Fruit fly (Drosophila melanogaster) whole organism, embryonic: ENCODE measurements around the gene Trs20.

Source experiments
- Bteb2 ChIP-seq: fragments of 200-800 bp; sonication (Bioruptor generic); optimal IDR thresholded peaks from 2 replicates; lab custom pipeline; 2016; ENCODE audit warnings: missing biosample characterization, missing genetic modification characterization
- CG1024 ChIP-seq: fragments of 200-800 bp; sonication (Bioruptor generic); IDR thresholded peaks from 2 replicates; pipeline ENCODE4 v1.3.6; 2022; ENCODE audit warnings: missing biosample characterization, missing genetic modification characterization
- CG11695 ChIP-seq: fragments of 200-800 bp; sonication (Bioruptor generic); IDR thresholded peaks from 3 replicates; pipeline ENCODE4 v1.3.6; 2022; ENCODE audit warnings: missing biosample characterization, missing genetic modification characterization
- CG12299 ChIP-seq: fragments of 200-800 bp; sonication (Bioruptor generic); optimal IDR thresholded peaks from 2 replicates; lab custom pipeline; 2018; ENCODE audit warnings: missing biosample characterization, mild to moderate bottlenecking, missing genetic modification characterization
- CG14965 ChIP-seq: fragments of 200-800 bp; sonication (Bioruptor generic); optimal IDR thresholded peaks from 2 replicates; lab custom pipeline; 2016; ENCODE audit warnings: missing biosample characterization, missing genetic modification characterization, borderline replicate concordance
- CG16813 ChIP-seq: fragments of 200-800 bp; sonication (Bioruptor generic); IDR thresholded peaks from 3 replicates; pipeline ENCODE4 v1.3.6; 2022; ENCODE audit warnings: missing biosample characterization, missing genetic modification characterization; ENCODE audit not compliant: partially characterized antibody
- CG2129 ChIP-seq: fragments of 200-800 bp; sonication (Bioruptor generic); IDR thresholded peaks from 2 replicates; pipeline ENCODE4 v1.3.6; 2022; ENCODE audit warnings: missing biosample characterization, missing genetic modification characterization; ENCODE audit not compliant: partially characterized antibody
- CG2889 ChIP-seq: fragments of 200-800 bp; sonication (Bioruptor generic); IDR thresholded peaks from 3 replicates; pipeline ENCODE4 v1.3.6; 2022; ENCODE audit warnings: missing biosample characterization, missing genetic modification characterization
- CG30431 ChIP-seq: fragments of 200-800 bp; sonication (Bioruptor generic); optimal IDR thresholded peaks from 2 replicates; lab custom pipeline; 2017; ENCODE audit warnings: missing biosample characterization, missing genetic modification characterization
- CG3163 ChIP-seq: fragments of 200-800 bp; sonication (Bioruptor generic); optimal IDR thresholded peaks from 3 replicates; lab custom pipeline; 2016; ENCODE audit warnings: missing biosample characterization, missing genetic modification characterization
- CG32532 ChIP-seq: fragments of 200-800 bp; sonication (Bioruptor generic); IDR thresholded peaks from 2 replicates; pipeline ENCODE4 v1.3.6; 2022; ENCODE audit warnings: missing biosample characterization, missing genetic modification characterization
- CG3407 ChIP-seq: fragments of 200-800 bp; sonication (Bioruptor generic); optimal IDR thresholded peaks from 2 replicates; lab custom pipeline; 2018; ENCODE audit warnings: missing biosample characterization, mild to moderate bottlenecking, missing genetic modification characterization
- CG34224 ChIP-seq: fragments of 200-800 bp; sonication (Bioruptor generic); IDR thresholded peaks from 3 replicates; pipeline ENCODE4 v1.3.6; 2022; ENCODE audit warnings: missing biosample characterization, missing genetic modification characterization; ENCODE audit not compliant: partially characterized antibody
- CG3847 ChIP-seq: fragments of 200-800 bp; sonication (Bioruptor generic); IDR thresholded peaks from 2 replicates; pipeline ENCODE4 v1.3.6; 2022; ENCODE audit warnings: missing biosample characterization, missing genetic modification characterization
- CG4820 ChIP-seq: fragments of 200-800 bp; sonication (Bioruptor generic); optimal IDR thresholded peaks from 3 replicates; lab custom pipeline; 2016; ENCODE audit warnings: missing biosample characterization, missing genetic modification characterization
- CG5953 ChIP-seq: fragments of 200-800 bp; sonication (Bioruptor generic); IDR thresholded peaks from 2 replicates; pipeline ENCODE4 v1.3.6; 2022; ENCODE audit warnings: missing biosample characterization, missing genetic modification characterization
- CG6689 ChIP-seq: fragments of 200-800 bp; sonication (Bioruptor generic); IDR thresholded peaks from 2 replicates; pipeline ENCODE4 v1.3.6; 2022; ENCODE audit warnings: missing biosample characterization, missing genetic modification characterization
- CG6791 ChIP-seq: fragments of 200-800 bp; sonication (Bioruptor generic); IDR thresholded peaks from 3 replicates; pipeline ENCODE4 v1.3.6; 2022; ENCODE audit warnings: missing biosample characterization, missing genetic modification characterization; ENCODE audit not compliant: partially characterized antibody
- D19A ChIP-seq: fragments of 200-800 bp; optimal IDR thresholded peaks from 3 replicates; lab custom pipeline; 2019; ENCODE audit warnings: missing biosample characterization, mild to moderate bottlenecking, missing genetic modification characterization, moderate library complexity
- Dfd ChIP-seq, 2 experiments: fragments of >200 bp; optimal IDR thresholded peaks; 2 replicates each; lab custom pipeline; 2017; ENCODE audit warnings: missing biosample characterization in 2 of 2, missing genetic modification characterization in 2 of 2
- Drgx ChIP-seq: fragments of 200-800 bp; sonication (Bioruptor generic); IDR thresholded peaks from 2 replicates; pipeline ENCODE4 v1.3.6; 2022; ENCODE audit warnings: missing biosample characterization, missing genetic modification characterization
- Fer1 ChIP-seq: fragments of 200-800 bp; sonication (Bioruptor generic); optimal IDR thresholded peaks from 2 replicates; lab custom pipeline; 2017; ENCODE audit warnings: missing biosample characterization, mild to moderate bottlenecking, missing genetic modification characterization
- HLH4C ChIP-seq: fragments of 200-800 bp; sonication (Bioruptor generic); IDR thresholded peaks from 3 replicates; pipeline ENCODE4 v1.3.6; 2022; ENCODE audit warnings: missing biosample characterization, missing genetic modification characterization; ENCODE audit not compliant: partially characterized antibody
- Kr ChIP-seq: fragments of 200-800 bp; sonication (Bioruptor generic); optimal IDR thresholded peaks from 2 replicates; lab custom pipeline; 2017; ENCODE audit warnings: missing biosample characterization, mild to moderate bottlenecking, missing genetic modification characterization
- Myb ChIP-seq: fragments of 200-800 bp; sonication (Bioruptor generic); optimal IDR thresholded peaks from 2 replicates; lab custom pipeline; 2016; ENCODE audit warnings: missing biosample characterization, missing genetic modification characterization
- NFAT ChIP-seq: fragments of 200-800 bp; sonication (Bioruptor generic); IDR thresholded peaks from 2 replicates; pipeline ENCODE4 v1.3.6; 2022; ENCODE audit warnings: missing biosample characterization, missing genetic modification characterization
- NK7.1 ChIP-seq: fragments of 200-800 bp; sonication (Bioruptor generic); optimal IDR thresholded peaks from 3 replicates; lab custom pipeline; 2016; ENCODE audit warnings: missing biosample characterization, missing genetic modification characterization
- Nf-YA ChIP-seq: fragments of 200-800 bp; sonication (Bioruptor generic); IDR thresholded peaks from 2 replicates; pipeline ENCODE4 v1.3.6; 2022; ENCODE audit warnings: missing biosample characterization, missing genetic modification characterization
- Nf-YB ChIP-seq: fragments of 200-800 bp; sonication (Bioruptor generic); optimal IDR thresholded peaks from 3 replicates; lab custom pipeline; 2019; ENCODE audit warnings: missing biosample characterization, mild to moderate bottlenecking, missing genetic modification characterization, moderate library complexity
- Opbp ChIP-seq: fragments of 200-800 bp; sonication (Bioruptor generic); IDR thresholded peaks from 3 replicates; pipeline ENCODE4 v1.3.6; 2022; ENCODE audit warnings: missing biosample characterization, missing genetic modification characterization; ENCODE audit not compliant: partially characterized antibody
- Optix ChIP-seq: fragments of 200-800 bp; sonication (Bioruptor generic); IDR thresholded peaks from 3 replicates; pipeline ENCODE4 v1.3.6; 2022; ENCODE audit warnings: missing biosample characterization, missing genetic modification characterization
- Sox102F ChIP-seq: fragments of 200-800 bp; sonication (Bioruptor generic); optimal IDR thresholded peaks from 2 replicates; lab custom pipeline; 2018; ENCODE audit warnings: missing biosample characterization, mild to moderate bottlenecking, missing genetic modification characterization, moderate library complexity
- Sry-β ChIP-seq: fragments of 200-800 bp; sonication (Bioruptor generic); optimal IDR thresholded peaks from 2 replicates; lab custom pipeline; 2018; ENCODE audit warnings: missing biosample characterization, mild to moderate bottlenecking, missing genetic modification characterization, moderate library complexity
- Tbp ChIP-seq: fragments of >200 bp; optimal IDR thresholded peaks from 2 replicates; lab custom pipeline; 2018; ENCODE audit warnings: missing biosample characterization, missing genetic modification characterization
- YL-1 ChIP-seq: fragments of 200-800 bp; sonication (Bioruptor generic); optimal IDR thresholded peaks from 3 replicates; lab custom pipeline; 2017; ENCODE audit warnings: missing biosample characterization, mild to moderate bottlenecking, missing genetic modification characterization
- bbx ChIP-seq: fragments of 200-800 bp; sonication (Bioruptor generic); IDR thresholded peaks from 2 replicates; pipeline ENCODE4 v1.3.6; 2022; ENCODE audit warnings: missing biosample characterization, missing genetic modification characterization; ENCODE audit not compliant: partially characterized antibody
- ci ChIP-seq: fragments of 200-800 bp; sonication (Bioruptor generic); IDR thresholded peaks from 3 replicates; pipeline ENCODE4 v1.3.6; 2022; ENCODE audit warnings: missing biosample characterization, missing genetic modification characterization
- croc ChIP-seq: fragments of 200-800 bp; sonication (Bioruptor generic); conservative IDR thresholded peaks from 3 replicates; pipeline ENCODE4 v1.3.6; 2022; ENCODE audit warnings: missing biosample characterization, missing genetic modification characterization
- dati ChIP-seq: fragments of 200-800 bp; sonication (Bioruptor generic); IDR thresholded peaks from 2 replicates; pipeline ENCODE4 v1.3.6; 2022; ENCODE audit warnings: missing biosample characterization, missing genetic modification characterization
- ems ChIP-seq: fragments of 200-800 bp; sonication (Bioruptor generic); optimal IDR thresholded peaks from 3 replicates; lab custom pipeline; 2016; ENCODE audit warnings: missing biosample characterization, missing genetic modification characterization
- grau ChIP-seq: fragments of 200-800 bp; optimal IDR thresholded peaks from 3 replicates; lab custom pipeline; 2019; ENCODE audit warnings: missing biosample characterization, mild to moderate bottlenecking, missing genetic modification characterization, moderate library complexity
- insv ChIP-seq, 2 experiments: fragments of 200-800 bp; sonication (Bioruptor generic); optimal IDR thresholded peaks; 3 replicates each; lab custom pipeline; 2016 to 2018; ENCODE audit warnings: missing biosample characterization in 2 of 2, missing genetic modification characterization in 2 of 2
- maf-S ChIP-seq: fragments of 200-800 bp; sonication (Bioruptor generic); optimal IDR thresholded peaks from 2 replicates; lab custom pipeline; 2016; ENCODE audit warnings: missing biosample characterization, missing genetic modification characterization
- sens ChIP-seq: fragments of 200-800 bp; sonication (Bioruptor generic); peaks from one replicate; lab custom pipeline; 2016; ENCODE audit warnings: missing biosample characterization, missing genetic modification characterization
- tgo ChIP-seq: fragments of 200-800 bp; sonication (Bioruptor generic); IDR thresholded peaks from 3 replicates; pipeline ENCODE4 v1.3.6; 2022; ENCODE audit warnings: missing biosample characterization, missing genetic modification characterization
- tna ChIP-seq: fragments of 200-800 bp; sonication (Bioruptor generic); IDR thresholded peaks from 2 replicates; pipeline ENCODE4 v1.3.6; 2022; ENCODE audit warnings: missing biosample characterization, missing genetic modification characterization; ENCODE audit not compliant: partially characterized antibody
- vnd ChIP-seq: fragments of 200-800 bp; sonication (Bioruptor generic); IDR thresholded peaks from 3 replicates; pipeline ENCODE4 v1.3.6; 2022; ENCODE audit warnings: missing biosample characterization, missing genetic modification characterization; ENCODE audit not compliant: partially characterized antibody
- wek ChIP-seq: fragments of 200-800 bp; sonication (Bioruptor generic); optimal IDR thresholded peaks from 3 replicates; lab custom pipeline; 2018; ENCODE audit warnings: missing biosample characterization, mild to moderate bottlenecking, missing genetic modification characterization, moderate library complexity
- zfh1 ChIP-seq: fragments of 200-800 bp; sonication (Bioruptor generic); IDR thresholded peaks from 3 replicates; pipeline ENCODE4 v1.3.6; 2022; ENCODE audit warnings: missing biosample characterization, missing genetic modification characterization

Gene Trs20

dm6 chr3L:16113607-16114337 is 17.7 kb downstream of the Trs20 start (continued):
- peak; percentile 91 for TF ChIP-seq Drgx (GFP tag; lab: Robert Waterston, UW)
- TF ChIP-seq tgo (GFP tag; lab: Robert Waterston, UW) = peak; percentile 78
- no peak for TF ChIP-seq Dfd (GFP tag; optimal IDR thresholded peaks at IDR 0.05; lab: Kevin White, UChicago)
- peak; percentile 82 for TF ChIP-seq maf-S (GFP tag; lab: Kevin White, UChicago)
- TF ChIP-seq vnd = peak; percentile 32; the same call in 2 of the 3 replicates
- TF ChIP-seq Sox102F (GFP tag; lab: Kevin White, UChicago) = no peak
- peak; percentile 12 to 65 for TF ChIP-seq insv (GFP tag; optimal IDR thresholded peaks at IDR 0.05; lab: Kevin White, UChicago)
- peak; percentile 86 for TF ChIP-seq ems (GFP tag; lab: Kevin White, UChicago)
- peak; percentile 53 for TF ChIP-seq CG34224
- no peak for TF ChIP-seq CG12299 (tag; lab: Kevin White, UChicago)
- peak; percentile 39; the same call in 2 of the 3 replicates for TF ChIP-seq croc (GFP tag; lab: Robert Waterston, UW)
- no peak for TF ChIP-seq CG2889
- peak; percentile 88 for TF ChIP-seq CG32532
- 0 out of 2 replicates have a peak, but pooled peaks have one; percentile 21 for TF ChIP-seq CG1024
- peak; percentile 67 for TF ChIP-seq Nf-YB
- TF ChIP-seq tna (GFP tag; lab: Robert Waterston, UW) = peak; percentile 18; the same call in 1 of the 2 replicates
- TF ChIP-seq NK7.1 (GFP tag; lab: Kevin White, UChicago) = peak; percentile 71
- TF ChIP-seq CG2129 (GFP tag; lab: Robert Waterston, UW) = peak; percentile 38; the same call in 1 of the 2 replicates
- TF ChIP-seq CG3163 = peak; percentile 76
- peak; percentile 98 for TF ChIP-seq sens (GFP tag; lab: Kevin White, UChicago)
- TF ChIP-seq Fer1 (GFP tag; lab: Kevin White, UChicago) = peak; percentile 92
- peak; percentile 70 for TF ChIP-seq CG16813 (GFP tag; lab: Robert Waterston, UW)
- TF ChIP-seq Optix (GFP tag; lab: Robert Waterston, UW) = peak; percentile 71
- peak; percentile 64; the same call in 1 of the 2 replicates for TF ChIP-seq Nf-YA (GFP tag; lab: Robert Waterston, UW)
- peak; percentile 80 for TF ChIP-seq bbx (GFP tag; lab: Robert Waterston, UW)
- TF ChIP-seq Opbp = peak; percentile 79; the same call in 2 of the 3 replicates
- peak; percentile 47; the same call in 2 of the 3 replicates for TF ChIP-seq CG6791 (GFP tag; lab: Robert Waterston, UW)
- TF ChIP-seq YL-1 (GFP tag; lab: Kevin White, UChicago) = peak; percentile 99
- TF ChIP-seq grau = peak; percentile 82
- TF ChIP-seq CG4820 = peak; percentile 100
- no peak for TF ChIP-seq Tbp
- TF ChIP-seq D19A = peak; percentile 66
- TF ChIP-seq CG11695 = no peak; the same call in 2 of the 3 replicates
- TF ChIP-seq zfh1 (GFP tag; lab: Robert Waterston, UW) = peak; percentile 83
- peak; percentile 30; the same call in 1 of the 2 replicates for TF ChIP-seq dati (GFP tag; lab: Robert Waterston, UW)
- TF ChIP-seq CG14965 = peak; percentile 50
- peak; percentile 57 for TF ChIP-seq CG30431 (GFP tag; lab: Kevin White, UChicago)
- peak; percentile 71 for TF ChIP-seq CG5953
- TF ChIP-seq CG6689 (GFP tag; lab: Robert Waterston, UW) = peak; percentile 83
- TF ChIP-seq Bteb2 (GFP tag; lab: Kevin White, UChicago) = peak; percentile 73
- peak; percentile 65 for TF ChIP-seq HLH4C
- peak; percentile 69 for TF ChIP-seq NFAT (GFP tag; lab: Robert Waterston, UW)
- TF ChIP-seq Myb (GFP tag; lab: Kevin White, UChicago) = peak; percentile 33
- TF ChIP-seq CG3407 (GFP tag; lab: Kevin White, UChicago) = peak; percentile 66
- peak; percentile 89 for TF ChIP-seq CG3847 (GFP tag; lab: Robert Waterston, UW)
- peak; percentile 87 for TF ChIP-seq ci (GFP tag; lab: Robert Waterston, UW)
- TF ChIP-seq Sry-β (GFP tag; lab: Kevin White, UChicago) = no peak
- TF ChIP-seq wek (GFP tag; lab: Kevin White, UChicago) = no peak
- TF ChIP-seq Kr (GFP tag; lab: Kevin White, UChicago) = no peak
